Fruit fly (Drosophila melanogaster): Measurements from ENCODE around the gene bai.

Gene bai

DNA sequence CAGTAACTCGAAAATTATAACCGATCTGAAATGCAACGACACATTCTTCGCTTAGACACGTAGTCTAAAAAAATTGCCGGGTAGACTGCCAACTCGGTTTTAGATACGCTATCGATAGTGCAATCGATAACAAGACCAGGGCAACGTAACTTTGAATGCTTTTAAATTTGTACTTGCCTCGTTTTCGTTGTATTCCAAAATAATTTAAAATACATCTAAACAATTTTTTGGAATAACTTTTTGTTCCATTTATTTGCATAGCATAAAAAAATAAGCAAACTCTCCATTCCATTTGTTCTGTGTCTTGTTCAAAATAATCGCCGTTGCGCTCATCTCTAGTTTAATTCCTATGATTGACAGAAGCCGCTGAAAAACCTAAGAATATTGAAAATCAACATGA is 30.4 kb downstream of the bai start, which contains the start of the genes Stt3B and CG11839 (continued):
- TF ChIP-seq gem (tag; optimal IDR thresholded peaks at IDR 0.05) (no peak), CG8359 (GFP tag; optimal IDR thresholded peaks at IDR 0.05; ENCODE audit: borderline replicate concordance) (no peak), CG4424 (GFP tag; optimal IDR thresholded peaks at IDR 0.05) (peak; percentile 78), bab2 (GFP tag; optimal IDR thresholded peaks at IDR 0.05) (peak; percentile 72), Optix (GFP tag; IDR thresholded peaks at IDR 0.05) (peak; percentile 40; the same call in 1 of the 3 replicates), CG17186 (GFP tag; optimal IDR thresholded peaks at IDR 0.05) (peak; percentile 41), CG12155 (GFP tag; optimal IDR thresholded peaks at IDR 0.05) (peak; percentile 79), CG10565 (GFP tag; optimal IDR thresholded peaks at IDR 0.05) (no peak), Atf6 (GFP tag; IDR thresholded peaks at IDR 0.05) (peak; percentile 62; the same call in 1 of the 2 replicates), CG11247 (GFP tag; IDR thresholded peaks at IDR 0.05) (no peak; the same call in 1 of the 2 replicates), CG17359 (tag; optimal IDR thresholded peaks at IDR 0.05) (no peak), Dad (GFP tag; optimal IDR thresholded peaks at IDR 0.05) (peak; percentile 72), gsb-n (tag; optimal IDR thresholded peaks at IDR 0.05) (no peak), CG8924 (tag; optimal IDR thresholded peaks at IDR 0.05) (peak; percentile 67), CG12299 (tag; optimal IDR thresholded peaks at IDR 0.05) (peak; percentile 42), CG13287 (GFP tag; IDR thresholded peaks at IDR 0.05; ENCODE audit: partially characterized antibody) (peak; percentile 96), Max (GFP tag; optimal IDR thresholded peaks at IDR 0.05) (peak; percentile 77), CG14050 (GFP tag; IDR thresholded peaks at IDR 0.05) (peak; percentile 55), CG14710 (tag; optimal IDR thresholded peaks at IDR 0.05) (peak; percentile 85), kay (GFP tag; optimal IDR thresholded peaks at IDR 0.05) (peak; percentile 48), CG6791 (GFP tag; IDR thresholded peaks at IDR 0.05; ENCODE audit: partially characterized antibody) (peak; percentile 82), eve (GFP tag; optimal IDR thresholded peaks at IDR 0.05) (no peak), CG9932 (GFP tag; IDR thresholded peaks at IDR 0.05) (peak; percentile 87), CG1602 (GFP tag; optimal IDR thresholded peaks at IDR 0.05) (peak; percentile 69), Usf (GFP tag; optimal IDR thresholded peaks at IDR 0.05) (no peak), Sry-β (GFP tag; optimal IDR thresholded peaks at IDR 0.05) (peak; percentile 31), CG8388 (GFP tag; optimal IDR thresholded peaks at IDR 0.05) (peak; percentile 28), CG16815 (GFP tag; optimal IDR thresholded peaks at IDR 0.05) (no peak), Drgx (GFP tag; IDR thresholded peaks at IDR 0.05) (no peak), Elba2 (GFP tag; optimal IDR thresholded peaks at IDR 0.05) (peak; percentile 24), CG32532 (GFP tag; IDR thresholded peaks at IDR 0.05) (peak; percentile 69; the same call in 1 of the 2 replicates), CG10462 (GFP tag; optimal IDR thresholded peaks at IDR 0.05) (peak; percentile 39), Fer3 (tag; optimal IDR thresholded peaks at IDR 0.05) (peak; percentile 70), CG9817 (tag; optimal IDR thresholded peaks at IDR 0.05) (peak; percentile 82), insv (GFP tag; optimal IDR thresholded peaks at IDR 0.05) (peak in 1 of 2 experiments; percentile 37), tup (GFP tag; optimal IDR thresholded peaks at IDR 0.05) (peak; percentile 19), HHEX (GFP tag; optimal IDR thresholded peaks at IDR 0.05) (no peak), crc (GFP tag; optimal IDR thresholded peaks at IDR 0.05) (peak; percentile 74), CG5953 (GFP tag; IDR thresholded peaks at IDR 0.05) (no peak), CG12391 (tag; optimal IDR thresholded peaks at IDR 0.05) (peak; percentile 84), lilli (GFP tag; optimal IDR thresholded peaks at IDR 0.05) (peak; percentile 90), Nf-YB (GFP tag; optimal IDR thresholded peaks at IDR 0.05) (peak; percentile 37), CG3407 (GFP tag; optimal IDR thresholded peaks at IDR 0.05) (peak; percentile 6), Awh (GFP tag; IDR thresholded peaks at IDR 0.05) (no peak), CG18619 (GFP tag; optimal IDR thresholded peaks at IDR 0.05) (no peak), CG18764 (GFP tag; optimal IDR thresholded peaks at IDR 0.05) (peak; percentile 60), Aef1 (GFP tag; IDR thresholded peaks at IDR 0.05) (no peak; the same call in 1 of the 3 replicates), dmrt99B (tag; optimal IDR thresholded peaks at IDR 0.05) (no peak), repo (GFP tag; optimal IDR thresholded peaks at IDR 0.05) (peak; percentile 49), hb (GFP tag; IDR thresholded peaks at IDR 0.05; ENCODE audit: partially characterized antibody) (peak; percentile 91)

Measured in whole organism, embryonic.